Worm (Caenorhabditis elegans) whole organism, L4 larva: ENCODE data around the gene irld-38.

Source experiments
- T26A8.4 ChIP-seq: fragments of 200-800 bp; sonication (Bioruptor generic); IDR thresholded peaks from 2 replicates; pipeline ENCODE4 v1.3.6; 2022; ENCODE audit warnings: missing genetic modification characterization, missing compliant biosample characterization
- aly-2 ChIP-seq: sonication (generic microtip); optimal IDR thresholded peaks from 2 replicates; lab custom pipeline; 2018; ENCODE audit warnings: missing biosample characterization, missing genetic modification characterization
- arid-1 ChIP-seq: fragments of 200-800 bp; sonication (Bioruptor generic); conservative IDR thresholded peaks from 2 replicates; pipeline ENCODE4 v1.3.6; 2022; ENCODE audit warnings: missing genetic modification reagents, missing genetic modification characterization, missing compliant biosample characterization
- ceh-44 ChIP-seq: fragments of 200-800 bp; sonication (Bioruptor generic); IDR thresholded peaks from 2 replicates; pipeline ENCODE4 v1.3.6; 2022; ENCODE audit warnings: missing genetic modification reagents, missing genetic modification characterization, missing compliant biosample characterization
- ceh-82 ChIP-seq: sonication (generic microtip); optimal IDR thresholded peaks from 2 replicates; lab custom pipeline; 2017; ENCODE audit warnings: missing biosample characterization, missing genetic modification characterization
- lin-29 ChIP-seq: fragments of 200-800 bp; sonication (Bioruptor generic); IDR thresholded peaks from 2 replicates; pipeline ENCODE4 v1.3.6; 2022; ENCODE audit warnings: missing genetic modification reagents, missing genetic modification characterization, missing compliant biosample characterization
- nhr-10 ChIP-seq: fragments of 150-350 bp; optimal IDR thresholded peaks from 2 replicates; lab custom pipeline; 2014; ENCODE audit warnings: missing biosample characterization, missing genetic modification characterization
- nhr-102 ChIP-seq: sonication (generic microtip); optimal IDR thresholded peaks from 2 replicates; lab custom pipeline; 2016; ENCODE audit warnings: mild to moderate bottlenecking, missing genetic modification characterization, moderate library complexity, missing compliant biosample characterization
- nhr-11 ChIP-seq: fragments of 150-350 bp; optimal IDR thresholded peaks from 2 replicates; lab custom pipeline; 2014; ENCODE audit warnings: missing biosample characterization, missing genetic modification characterization
- zag-1 ChIP-seq: fragments of 150-350 bp; optimal IDR thresholded peaks from 2 replicates; lab custom pipeline; 2014; ENCODE audit warnings: missing biosample characterization, missing genetic modification characterization

ce11 chrV:3034236-3034635 is 2.0 kb upstream of the irld-38 start, which contains the start of gene srw-8:
- TF ChIP-seq nhr-102 (tag; lab: Kevin White, UChicago) (no peak), aly-2 (no peak), ceh-82 (no peak), T26A8.4 (no peak), nhr-11 (no peak), lin-29 (GFP tag; lab: Robert Waterston, UW) (no peak), arid-1 (GFP tag; lab: Robert Waterston, UW) (no peak), zag-1 (no peak), ceh-44 (GFP tag; lab: Robert Waterston, UW) (no peak), nhr-10 (tag; lab: Kevin White, UChicago) (no peak)
